Worm (Caenorhabditis elegans) whole organism, mixed stage, embryonic: ENCODE measurements around the gene Y73B6BL.29.

Experiments used
- M03D4.4 ChIP-seq: sonication (generic microtip); optimal IDR thresholded peaks from 2 replicates; lab custom pipeline; 2017; ENCODE audit warnings: mild to moderate bottlenecking, missing genetic modification characterization, missing compliant biosample characterization
- bed-3 ChIP-seq: fragments of 200-800 bp; sonication (Bioruptor generic); optimal IDR thresholded peaks from 3 replicates; lab custom pipeline; 2018; ENCODE audit warnings: mild to moderate bottlenecking, missing genetic modification characterization, moderate library complexity, missing compliant biosample characterization
- blmp-1 ChIP-seq: fragments of 150-350 bp; optimal IDR thresholded peaks from 2 replicates; lab custom pipeline; 2014; ENCODE audit warnings: missing biosample characterization, missing genetic modification characterization
- ceh-39 ChIP-seq: fragments of 150-350 bp; optimal IDR thresholded peaks from 2 replicates; lab custom pipeline; 2014; ENCODE audit warnings: missing biosample characterization, missing genetic modification characterization
- ceh-83 ChIP-seq: fragments of 200-800 bp; sonication (Bioruptor generic); optimal IDR thresholded peaks from 2 replicates; lab custom pipeline; 2018; ENCODE audit warnings: mild to moderate bottlenecking, missing genetic modification characterization, missing compliant biosample characterization
- ces-1 ChIP-seq: fragments of 150-350 bp; optimal IDR thresholded peaks from 2 replicates; lab custom pipeline; 2014; ENCODE audit warnings: missing biosample characterization, missing genetic modification reagents, missing genetic modification characterization
- cnd-1 ChIP-seq: fragments of 200-800 bp; sonication (Bioruptor generic); optimal IDR thresholded peaks from 2 replicates; lab custom pipeline; 2018; ENCODE audit warnings: mild to moderate bottlenecking, missing genetic modification characterization, missing compliant biosample characterization
- drap-1 ChIP-seq: fragments of 200-800 bp; sonication (Bioruptor generic); optimal IDR thresholded peaks from 3 replicates; lab custom pipeline; 2018; ENCODE audit warnings: mild to moderate bottlenecking, missing genetic modification characterization, missing compliant biosample characterization
- elt-1 ChIP-seq: sonication (generic microtip); optimal IDR thresholded peaks from 2 replicates; lab custom pipeline; 2017; ENCODE audit warnings: missing genetic modification characterization, mild to moderate bottlenecking, missing compliant biosample characterization, antibody characterized with exemption, moderate library complexity, borderline replicate concordance; ENCODE audit not compliant: insufficient read depth
- elt-3 ChIP-seq: fragments of 150-350 bp; optimal IDR thresholded peaks from 2 replicates; lab custom pipeline; 2014; ENCODE audit warnings: missing biosample characterization, missing genetic modification characterization
- flh-1 ChIP-seq: fragments of 200-800 bp; sonication (Bioruptor generic); optimal IDR thresholded peaks from 2 replicates; lab custom pipeline; 2018; ENCODE audit warnings: mild to moderate bottlenecking, missing genetic modification characterization, moderate library complexity, missing compliant biosample characterization
- ham-2 ChIP-seq: fragments of 200-800 bp; sonication (Bioruptor generic); optimal IDR thresholded peaks from 2 replicates; lab custom pipeline; 2018; ENCODE audit warnings: mild to moderate bottlenecking, missing genetic modification characterization, missing compliant biosample characterization
- lin-13 ChIP-seq: fragments of 150-350 bp; optimal IDR thresholded peaks from 2 replicates; lab custom pipeline; 2014; ENCODE audit warnings: missing biosample characterization, missing genetic modification characterization
- lin-32 ChIP-seq: fragments of 200-800 bp; sonication (Bioruptor generic); optimal IDR thresholded peaks from 2 replicates; lab custom pipeline; 2018; ENCODE audit warnings: mild to moderate bottlenecking, missing genetic modification characterization, missing compliant biosample characterization
- lsy-2 ChIP-seq: fragments of 150-350 bp; optimal IDR thresholded peaks from 2 replicates; lab custom pipeline; 2014; ENCODE audit warnings: missing biosample characterization, missing genetic modification characterization
- mep-1 ChIP-seq: fragments of 150-350 bp; optimal IDR thresholded peaks from 2 replicates; lab custom pipeline; 2017; ENCODE audit warnings: missing biosample characterization, missing genetic modification reagents, missing genetic modification characterization, inconsistent platforms
- mls-2 ChIP-seq: sonication (generic microtip); optimal IDR thresholded peaks from 2 replicates; lab custom pipeline; 2016; ENCODE audit warnings: mild to moderate bottlenecking, missing genetic modification characterization, moderate library complexity, missing compliant biosample characterization
- nhr-2 ChIP-seq: fragments of 150-350 bp; optimal IDR thresholded peaks from 2 replicates; lab custom pipeline; 2014; ENCODE audit warnings: missing biosample characterization, missing genetic modification characterization
- nhr-237 ChIP-seq: fragments of 150-350 bp; optimal IDR thresholded peaks from 2 replicates; lab custom pipeline; 2014; ENCODE audit warnings: missing biosample characterization, missing genetic modification characterization
- nhr-28 ChIP-seq: fragments of 150-350 bp; optimal IDR thresholded peaks from 2 replicates; lab custom pipeline; 2014; ENCODE audit warnings: missing biosample characterization, missing genetic modification characterization
- nhr-76 ChIP-seq: sonication (generic microtip); optimal IDR thresholded peaks from 2 replicates; lab custom pipeline; 2017; ENCODE audit warnings: missing biosample characterization, missing genetic modification characterization
- pha-4 ChIP-seq: fragments of 150-350 bp; optimal IDR thresholded peaks from 2 replicates; lab custom pipeline; 2018; ENCODE audit warnings: missing biosample characterization, missing genetic modification reagents, missing genetic modification characterization
- sem-2 ChIP-seq: fragments of 200-800 bp; sonication (Bioruptor generic); optimal IDR thresholded peaks from 2 replicates; lab custom pipeline; 2018; ENCODE audit warnings: mild to moderate bottlenecking, missing genetic modification characterization, missing compliant biosample characterization
- snpc-4 ChIP-seq: fragments of 150-350 bp; optimal IDR thresholded peaks from 2 replicates; lab custom pipeline; 2014; ENCODE audit warnings: missing biosample characterization, missing genetic modification characterization
- sptf-1 ChIP-seq: sonication (generic microtip); optimal IDR thresholded peaks from 2 replicates; lab custom pipeline; 2017; ENCODE audit warnings: mild to moderate bottlenecking, missing genetic modification characterization, moderate library complexity, missing compliant biosample characterization
- tbx-8 ChIP-seq: fragments of 200-800 bp; sonication (Bioruptor generic); optimal IDR thresholded peaks from 2 replicates; lab custom pipeline; 2018; ENCODE audit warnings: mild to moderate bottlenecking, missing genetic modification characterization, moderate library complexity, missing compliant biosample characterization
- unc-120 ChIP-seq: sonication (generic microtip); optimal IDR thresholded peaks from 2 replicates; lab custom pipeline; 2017; ENCODE audit warnings: missing genetic modification characterization, missing compliant biosample characterization; ENCODE audit not compliant: poor library complexity, severe bottlenecking
- unc-39 ChIP-seq: fragments of 150-350 bp; optimal IDR thresholded peaks from 2 replicates; lab custom pipeline; 2014; ENCODE audit warnings: missing biosample characterization, missing genetic modification characterization
- unc-62 ChIP-seq: fragments of 150-350 bp; optimal IDR thresholded peaks from 2 replicates; lab custom pipeline; 2014; ENCODE audit warnings: missing biosample characterization, missing genetic modification reagents, missing genetic modification characterization
- zip-8 ChIP-seq: fragments of 150-350 bp; optimal IDR thresholded peaks from 2 replicates; lab custom pipeline; 2014; ENCODE audit warnings: missing biosample characterization, missing genetic modification characterization
- ztf-11 ChIP-seq: fragments of 150-350 bp; optimal IDR thresholded peaks from 2 replicates; lab custom pipeline; 2014; ENCODE audit warnings: missing biosample characterization, missing genetic modification characterization

Y73B6BL.29 gene

DNA sequence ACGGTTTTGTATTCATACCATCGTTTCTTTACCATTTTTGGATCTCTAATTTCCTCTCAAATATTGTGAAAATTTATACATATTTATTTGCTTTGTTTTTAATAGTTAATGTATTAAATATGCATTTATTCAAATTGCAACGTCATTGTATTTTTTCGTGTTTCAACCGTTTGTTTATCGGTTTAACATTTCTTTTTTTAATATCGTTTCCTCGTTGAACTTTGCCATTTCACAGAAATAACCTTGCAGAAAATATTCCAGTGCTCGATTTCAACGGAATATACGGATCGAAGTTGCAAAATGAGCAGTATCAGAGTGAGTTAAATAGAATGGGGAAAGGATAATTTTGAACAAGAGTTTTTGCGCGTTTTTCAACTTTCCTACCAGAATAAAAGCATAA is 7.6 kb downstream of the Y73B6BL.29 start, which contains the start of gene seu-1:
Gene seu-1, plus strand, starts transcription at position 301 of the 400 bp plus-strand sequence.
- TF ChIP-seq lin-32 (GFP tag; lab: Kevin White, UChicago) (no peak), lin-13 (tag; lab: Kevin White, UChicago) (no peak)

- peak; percentile 12 for TF ChIP-seq unc-120 (tag; lab: Kevin White, UChicago)
- peak; percentile 49 for TF ChIP-seq unc-62 (GFP tag; lab: Kevin White, UChicago)
- no peak for TF ChIP-seq unc-39 (tag; lab: Kevin White, UChicago)
Observed at ce11 chrIV:6330790-6331189, 9.1 kb downstream of the Y73B6BL.29 start.

ce11 chrIV:6333915-6334314 is 12.2 kb downstream of the Y73B6BL.29 start, which contains the start of gene blos-2:
blos-2 (plus strand) TSS chrIV:6334215.
- no peak for TF ChIP-seq tbx-8 (GFP tag; lab: Kevin White, UChicago)
- no peak for TF ChIP-seq elt-1
- no peak for TF ChIP-seq bed-3 (GFP tag; lab: Kevin White, UChicago)
- TF ChIP-seq M03D4.4 (tag; lab: Kevin White, UChicago), result no peak
- no peak for TF ChIP-seq nhr-28 (tag; lab: Kevin White, UChicago)
- TF ChIP-seq elt-3 (tag; lab: Kevin White, UChicago), result no peak
- TF ChIP-seq blmp-1 (tag; lab: Kevin White, UChicago), result no peak
- no peak for TF ChIP-seq ztf-11 (tag; lab: Kevin White, UChicago)

- TF ChIP-seq mls-2, result no peak
- no peak for TF ChIP-seq drap-1 (GFP tag; lab: Kevin White, UChicago)
- TF ChIP-seq sptf-1, result no peak
- peak; percentile 9 for TF ChIP-seq ces-1
- TF ChIP-seq unc-120 (tag; lab: Kevin White, UChicago), result no peak
- TF ChIP-seq snpc-4, result no peak
Observed at ce11 chrIV:6335908-6336307, 14.2 kb downstream of the Y73B6BL.29 start, which contains the start of gene mif-4. mif-4 (minus strand) TSS chrIV:6335994.

DNA sequence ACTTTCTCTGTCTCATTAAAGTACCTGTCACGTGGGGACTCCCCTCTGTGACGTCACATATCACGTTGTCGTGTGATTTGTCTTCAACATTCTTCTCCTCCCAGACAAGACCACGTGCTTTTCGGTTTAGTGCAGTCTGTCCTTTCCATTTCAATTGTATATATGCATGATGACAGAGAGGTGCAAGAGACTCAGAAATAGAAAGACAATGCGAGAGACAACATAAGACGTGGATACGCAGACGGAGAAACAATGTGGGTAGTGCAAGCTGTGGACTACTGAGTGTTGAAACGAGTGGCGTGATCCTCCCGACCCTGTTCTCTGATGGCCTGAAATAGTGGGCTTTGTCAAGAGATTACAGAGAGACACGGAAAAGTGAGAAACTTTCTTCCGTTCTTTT is 15.0 kb downstream of the Y73B6BL.29 start:
- TF ChIP-seq unc-62 (GFP tag; lab: Kevin White, UChicago), result peak; percentile 78
- peak; percentile 15 for TF ChIP-seq cnd-1 (tag; lab: Kevin White, UChicago)
- peak; percentile 33 for TF ChIP-seq nhr-237
- peak; percentile 4 for TF ChIP-seq blmp-1 (tag; lab: Kevin White, UChicago)
- TF ChIP-seq nhr-2 (tag; lab: Kevin White, UChicago), result no peak
- TF ChIP-seq elt-3 (tag; lab: Kevin White, UChicago), result peak; percentile 61
- TF ChIP-seq ces-1, result peak; percentile 77
- peak; percentile 0 for TF ChIP-seq drap-1 (GFP tag; lab: Kevin White, UChicago)
- TF ChIP-seq tbx-8 (GFP tag; lab: Kevin White, UChicago), result no peak
- TF ChIP-seq unc-120 (tag; lab: Kevin White, UChicago), result peak; percentile 39
- TF ChIP-seq M03D4.4 (tag; lab: Kevin White, UChicago), result peak; percentile 6
- TF ChIP-seq nhr-76 (tag; lab: Kevin White, UChicago), result no peak
- TF ChIP-seq ceh-39 (tag; lab: Kevin White, UChicago), result no peak
- TF ChIP-seq flh-1 (GFP tag; lab: Kevin White, UChicago), result no peak
- peak; percentile 39 for TF ChIP-seq lsy-2 (tag; lab: Kevin White, UChicago)
- TF ChIP-seq ceh-83 (GFP tag; lab: Kevin White, UChicago), result no peak
- peak; percentile 70 for TF ChIP-seq pha-4 (tag; lab: Kevin White, UChicago)
- TF ChIP-seq bed-3 (GFP tag; lab: Kevin White, UChicago), result no peak
- TF ChIP-seq lin-13 (tag; lab: Kevin White, UChicago), result peak; percentile 22
- peak; percentile 43 for TF ChIP-seq zip-8
- TF ChIP-seq mep-1 (tag; lab: Kevin White, UChicago), result peak; percentile 20
- no peak for TF ChIP-seq lin-32 (GFP tag; lab: Kevin White, UChicago)
- peak; percentile 22 for TF ChIP-seq ham-2
- TF ChIP-seq, all 35 proteins: peak for 15

- TF ChIP-seq sem-2 (no peak), nhr-28 (tag; lab: Kevin White, UChicago) (no peak), elt-1 (no peak), blmp-1 (tag; lab: Kevin White, UChicago) (no peak), cnd-1 (tag; lab: Kevin White, UChicago) (no peak), M03D4.4 (tag; lab: Kevin White, UChicago) (no peak)
- TF ChIP-seq, all 35 proteins: peak for 0
Observed at ce11 chrIV:6337353-6337752, 15.6 kb downstream of the Y73B6BL.29 start, which contains the start of gene ipla-6. ipla-6 (plus strand) TSS chrIV:6337653.
